Worm (Caenorhabditis elegans) whole organism, L4 larva: Measurements from ENCODE around the gene W08E12.2.

Experiments used
- ceh-82 ChIP-seq: sonication (generic microtip); optimal IDR thresholded peaks from 2 replicates; lab custom pipeline; 2017; ENCODE audit warnings: missing biosample characterization, missing genetic modification characterization
- dmd-8 ChIP-seq: fragments of 200-800 bp; sonication (Bioruptor generic); IDR thresholded peaks from 2 replicates; pipeline ENCODE4 v1.3.6; 2022; ENCODE audit warnings: missing genetic modification characterization, missing compliant biosample characterization
- lin-39 ChIP-seq: fragments of 150-350 bp; optimal IDR thresholded peaks from 2 replicates; lab custom pipeline; 2014; ENCODE audit warnings: missing biosample characterization, missing genetic modification reagents, missing genetic modification characterization
- lir-3 ChIP-seq: sonication (generic microtip); optimal IDR thresholded peaks from 2 replicates; lab custom pipeline; 2016; ENCODE audit warnings: mild to moderate bottlenecking, missing genetic modification characterization, missing compliant biosample characterization
- mep-1 ChIP-seq: fragments of 150-350 bp; sonication (generic microtip); optimal IDR thresholded peaks from 3 replicates; lab custom pipeline; 2014; ENCODE audit warnings: missing biosample characterization, missing genetic modification characterization
- mxl-3 ChIP-seq: fragments of 200-800 bp; sonication (Bioruptor generic); optimal IDR thresholded peaks from 2 replicates; lab custom pipeline; 2018; ENCODE audit warnings: mild to moderate bottlenecking, missing genetic modification characterization, missing compliant biosample characterization
- nhr-77 ChIP-seq: fragments of 150-350 bp; optimal IDR thresholded peaks from 2 replicates; lab custom pipeline; 2014; ENCODE audit warnings: missing biosample characterization, missing genetic modification characterization
- snpc-4 ChIP-seq: fragments of 150-350 bp; optimal IDR thresholded peaks from 2 replicates; lab custom pipeline; 2014; ENCODE audit warnings: missing biosample characterization, missing genetic modification characterization
- ztf-11 ChIP-seq: fragments of 150-350 bp; optimal IDR thresholded peaks from 2 replicates; lab custom pipeline; 2014; ENCODE audit warnings: missing biosample characterization, missing genetic modification characterization

ce11 chrIV:3354757-3355156 is 49.1 kb downstream of the W08E12.2 start, which contains the start of gene F42A6.1:
- TF ChIP-seq lin-39 (tag; lab: Kevin White, UChicago) (no peak), mep-1 (no peak), ceh-82 (tag; lab: Kevin White, UChicago) (no peak), dmd-8 (no peak), ztf-11 (no peak), lir-3 (tag; lab: Kevin White, UChicago) (no peak), mxl-3 (GFP tag; lab: Kevin White, UChicago) (no peak), snpc-4 (no peak), nhr-77 (tag; lab: Kevin White, UChicago) (no peak)
